Fruit fly (Drosophila melanogaster): ENCODE measurements around the gene CG15537.

dm6 chr3R:30465775-30466494 is 22.5 kb upstream of the CG15537 start, which contains the start of gene PH4alphaEFB:
- TF ChIP-seq Pif1A (GFP tag; optimal IDR thresholded peaks at IDR 0.05) = no peak
- TF ChIP-seq CG4496 (GFP tag; IDR thresholded peaks at IDR 0.05) = no peak
- no peak for TF ChIP-seq Pif1B (GFP tag; optimal IDR thresholded peaks at IDR 0.05)
- TF ChIP-seq CG9948 (tag; optimal IDR thresholded peaks at IDR 0.05) = no peak
- TF ChIP-seq Snoo (tag; optimal IDR thresholded peaks at IDR 0.05) = no peak
- no peak for TF ChIP-seq CG15710 (tag; optimal IDR thresholded peaks at IDR 0.05)
- peak; percentile 72 for TF ChIP-seq EcR (GFP tag; optimal IDR thresholded peaks at IDR 0.05)
- TF ChIP-seq CG13204 (GFP tag; optimal IDR thresholded peaks at IDR 0.05) = no peak
- TF ChIP-seq rn (GFP tag; IDR thresholded peaks at IDR 0.05) = no peak
- TF ChIP-seq CG17806 (tag; optimal IDR thresholded peaks at IDR 0.05) = no peak
- TF ChIP-seq CG34367 (tag; optimal IDR thresholded peaks at IDR 0.05) = no peak
- TF ChIP-seq CG10348 (GFP tag; IDR thresholded peaks at IDR 0.05) = no peak

All from whole organism, pupa.